Worm (Caenorhabditis elegans): ENCODE data around the gene srg-58.

Gene srg-58

DNA sequence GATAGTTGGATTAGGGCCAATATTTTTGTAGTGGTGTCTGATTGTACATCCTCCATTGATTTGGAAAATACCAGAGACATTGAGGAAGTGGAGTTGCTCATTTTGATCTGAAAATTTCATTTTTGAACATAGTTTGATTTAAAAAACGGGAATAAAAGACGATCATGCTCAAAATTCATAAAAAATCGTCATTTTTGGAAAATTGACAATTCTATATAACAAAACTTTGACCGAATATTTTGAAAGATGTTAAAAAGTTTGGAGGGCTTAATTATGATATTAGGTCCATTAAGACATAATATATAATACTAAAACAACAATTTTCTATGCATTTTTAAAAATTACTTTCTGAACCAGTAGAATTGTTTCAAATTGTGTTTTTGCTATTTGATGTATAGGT is at the start of gene srg-58:
TSS of gene srg-58 (minus strand) at position 101 of the 400 bp plus-strand sequence.
- TF ChIP-seq hmg-4 (GFP tag; optimal IDR thresholded peaks at IDR 0.05) (no peak), pes-1 (GFP tag; IDR thresholded peaks at IDR 0.05) (no peak), ceh-36 (tag; optimal IDR thresholded peaks at IDR 0.05) (no peak), tbx-11 (GFP tag; IDR thresholded peaks at IDR 0.05) (no peak), aly-1 (tag; optimal IDR thresholded peaks at IDR 0.05) (no peak), B0310.2 (tag; optimal IDR thresholded peaks at IDR 0.05) (no peak), hnd-1 (tag; optimal IDR thresholded peaks at IDR 0.05) (no peak), ceh-13 (GFP tag; optimal IDR thresholded peaks at IDR 0.05) (no peak), scrt-1 (GFP tag; IDR thresholded peaks at IDR 0.05) (no peak), F13C5.2 (tag; optimal IDR thresholded peaks at IDR 0.05) (no peak), hmbx-1 (tag; optimal IDR thresholded peaks at IDR 0.05) (no peak), ama-1 (optimal IDR thresholded peaks at IDR 0.05) (no peak)

DNA sequence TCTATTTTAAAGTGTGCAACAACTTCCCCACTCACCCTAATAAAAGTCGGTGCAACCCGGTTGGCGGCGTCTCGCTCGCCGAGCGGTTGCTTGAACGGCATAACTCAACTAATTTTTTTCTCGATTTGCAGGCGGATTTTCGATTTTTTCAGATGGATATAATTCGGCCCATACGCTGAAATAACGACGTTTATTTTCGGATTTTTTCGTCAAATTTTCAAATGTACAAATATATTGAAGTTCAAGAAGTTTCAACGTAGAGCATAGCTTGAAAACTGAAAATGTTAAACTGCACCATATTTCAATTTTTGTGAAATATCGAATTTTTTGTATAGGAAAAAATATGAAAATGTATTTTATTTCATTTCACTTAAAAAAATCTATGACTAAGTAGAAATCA is 48.4 kb upstream of the srg-58 start, which contains the start of gene ketn-1:
TSS of gene ketn-1 (minus strand) at position 101 of the 400 bp plus-strand sequence.
- no peak for TF ChIP-seq tra-4 (tag; optimal IDR thresholded peaks at IDR 0.05)
- TF ChIP-seq tbx-37 (GFP tag; conservative IDR thresholded peaks at IDR 0.05), result no peak
- TF ChIP-seq ama-1 (optimal IDR thresholded peaks at IDR 0.05), result no peak

DNA sequence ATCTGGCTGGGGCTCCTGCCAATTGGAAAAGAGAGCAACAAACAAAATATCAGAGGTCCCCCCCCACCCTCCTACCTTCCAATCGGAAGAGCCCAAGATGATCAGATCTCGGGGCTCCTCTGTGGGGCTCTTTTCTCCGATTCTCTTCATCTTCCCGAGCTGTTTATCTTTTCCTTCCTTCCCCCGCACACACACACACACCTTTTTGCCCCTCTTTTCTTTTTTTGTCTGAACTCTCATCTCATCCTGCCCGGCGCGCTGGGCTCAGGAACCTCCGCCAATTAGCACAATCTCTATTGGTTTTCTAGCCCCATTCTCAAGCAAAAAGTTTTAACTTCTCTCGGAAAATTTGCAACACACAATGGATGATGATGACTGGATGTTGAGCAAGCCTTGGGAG is 43.9 kb upstream of the srg-58 start:
- no peak for TF ChIP-seq tra-4 (tag; optimal IDR thresholded peaks at IDR 0.05)
- no peak for TF ChIP-seq hmg-4 (GFP tag; optimal IDR thresholded peaks at IDR 0.05)
- TF ChIP-seq ceh-13 (GFP tag; optimal IDR thresholded peaks at IDR 0.05), result no peak
- no peak for TF ChIP-seq F13C5.2 (tag; optimal IDR thresholded peaks at IDR 0.05)
- no peak for TF ChIP-seq ceh-36 (tag; optimal IDR thresholded peaks at IDR 0.05)
- no peak for TF ChIP-seq B0310.2 (tag; optimal IDR thresholded peaks at IDR 0.05)
- no peak for TF ChIP-seq hmbx-1 (tag; optimal IDR thresholded peaks at IDR 0.05)
- no peak for TF ChIP-seq ets-7 (tag; optimal IDR thresholded peaks at IDR 0.05)
- TF ChIP-seq scrt-1 (GFP tag; IDR thresholded peaks at IDR 0.05), result no peak
- TF ChIP-seq flt-1 (GFP tag; IDR thresholded peaks at IDR 0.05), result no peak
- TF ChIP-seq ama-1 (optimal IDR thresholded peaks at IDR 0.05), result no peak
- no peak for TF ChIP-seq hnd-1 (tag; optimal IDR thresholded peaks at IDR 0.05)
- no peak for TF ChIP-seq pes-1 (GFP tag; IDR thresholded peaks at IDR 0.05)
- no peak for TF ChIP-seq sea-1 (GFP tag; conservative IDR thresholded peaks at IDR 0.05)
- no peak for TF ChIP-seq tbx-11 (GFP tag; IDR thresholded peaks at IDR 0.05)
- no peak for TF ChIP-seq aly-1 (tag; optimal IDR thresholded peaks at IDR 0.05)
- TF ChIP-seq tbx-37 (GFP tag; conservative IDR thresholded peaks at IDR 0.05), result no peak

DNA sequence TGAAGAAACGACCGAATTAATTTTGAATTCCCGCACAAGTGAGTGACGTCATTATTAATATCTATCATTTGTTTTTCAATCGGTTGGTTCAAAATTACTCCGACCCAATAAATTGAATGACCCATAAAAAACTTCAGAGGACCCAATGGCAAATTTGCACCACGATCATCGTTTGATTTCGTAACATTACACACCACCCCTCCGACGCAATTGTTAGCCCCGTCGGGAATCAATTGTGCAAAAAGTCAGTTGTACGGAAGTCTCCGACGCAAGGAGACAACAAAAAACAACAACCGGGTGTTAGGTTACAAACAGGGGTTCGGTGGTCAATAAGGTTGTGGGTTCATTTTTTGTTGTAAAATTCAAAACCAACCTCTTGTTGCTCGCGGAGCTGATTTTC is 42.6 kb upstream of the srg-58 start:
- no peak for TF ChIP-seq ets-7 (tag; optimal IDR thresholded peaks at IDR 0.05)
- no peak for TF ChIP-seq hnd-1 (tag; optimal IDR thresholded peaks at IDR 0.05)
- TF ChIP-seq scrt-1 (GFP tag; IDR thresholded peaks at IDR 0.05), result no peak
- TF ChIP-seq flt-1 (GFP tag; IDR thresholded peaks at IDR 0.05), result no peak
- no peak for TF ChIP-seq tbx-37 (GFP tag; conservative IDR thresholded peaks at IDR 0.05)
- TF ChIP-seq sea-1 (GFP tag; conservative IDR thresholded peaks at IDR 0.05), result no peak
- no peak for TF ChIP-seq hmbx-1 (tag; optimal IDR thresholded peaks at IDR 0.05)

DNA sequence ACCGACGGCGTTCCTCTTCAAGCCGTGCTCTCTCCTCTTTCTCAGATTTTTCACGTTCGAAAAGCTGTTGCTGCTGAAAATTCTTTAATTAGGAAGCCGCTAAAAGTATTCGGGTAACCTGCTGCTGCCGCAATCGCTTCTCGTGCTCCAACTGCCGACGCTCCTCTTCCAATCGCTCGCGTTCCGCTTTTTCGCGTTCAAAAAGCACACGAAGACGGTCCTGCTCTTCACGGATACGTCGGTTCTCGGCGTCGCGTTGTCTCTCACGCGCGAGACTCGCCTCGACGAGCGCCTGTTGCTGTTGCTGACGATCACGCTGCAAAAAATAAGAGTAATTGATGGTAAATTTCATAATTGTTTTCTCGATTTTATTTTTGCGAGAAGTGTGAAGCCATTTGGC is 41.3 kb upstream of the srg-58 start:
- TF ChIP-seq flt-1 (GFP tag; IDR thresholded peaks at IDR 0.05) (no peak), tbx-11 (GFP tag; IDR thresholded peaks at IDR 0.05) (no peak), scrt-1 (GFP tag; IDR thresholded peaks at IDR 0.05) (no peak), ets-7 (tag; optimal IDR thresholded peaks at IDR 0.05) (no peak), hmg-4 (GFP tag; optimal IDR thresholded peaks at IDR 0.05) (no peak), ceh-13 (GFP tag; optimal IDR thresholded peaks at IDR 0.05) (no peak), ama-1 (optimal IDR thresholded peaks at IDR 0.05) (no peak), F13C5.2 (tag; optimal IDR thresholded peaks at IDR 0.05) (no peak), aly-1 (tag; optimal IDR thresholded peaks at IDR 0.05) (no peak), tra-4 (tag; optimal IDR thresholded peaks at IDR 0.05) (no peak)

DNA sequence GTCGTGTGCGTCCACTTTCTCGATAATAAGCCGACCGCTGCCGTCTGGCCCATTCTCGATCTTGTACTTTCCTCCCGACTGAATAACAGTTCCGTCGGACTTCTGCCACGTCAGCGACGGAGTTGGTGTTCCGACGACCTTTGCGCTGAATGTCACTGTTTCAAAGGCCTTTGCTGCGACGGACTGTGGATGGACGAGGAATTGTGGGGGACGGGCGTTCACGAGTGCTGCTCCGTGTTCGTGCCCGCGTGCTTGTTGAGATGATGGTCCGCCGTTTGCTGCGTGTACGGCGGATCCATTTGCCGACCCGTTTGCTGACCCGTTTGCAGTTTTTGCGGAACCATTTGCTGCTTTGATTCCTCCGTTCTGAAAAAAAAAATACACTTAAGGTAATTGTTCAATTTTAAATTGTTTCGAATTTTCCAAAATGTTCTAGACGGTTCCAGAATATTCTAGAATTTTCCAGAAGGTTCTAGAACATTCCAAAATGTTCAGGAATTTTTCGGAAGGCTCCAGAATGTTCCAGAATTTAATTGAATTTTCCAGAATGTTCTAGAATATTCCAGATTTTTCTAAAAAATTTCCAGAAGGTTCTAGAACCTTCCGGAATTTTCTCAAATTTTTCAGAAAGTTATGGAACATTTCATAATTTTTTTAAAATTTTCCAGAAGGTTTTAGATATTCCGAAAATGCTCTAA is 40.0 kb upstream of the srg-58 start:
- TF ChIP-seq sea-1 (GFP tag; conservative IDR thresholded peaks at IDR 0.05) (no peak), scrt-1 (GFP tag; IDR thresholded peaks at IDR 0.05) (no peak), F13C5.2 (tag; optimal IDR thresholded peaks at IDR 0.05) (no peak), tra-4 (tag; optimal IDR thresholded peaks at IDR 0.05) (no peak), tbx-11 (GFP tag; IDR thresholded peaks at IDR 0.05) (no peak), flt-1 (GFP tag; IDR thresholded peaks at IDR 0.05) (no peak), ama-1 (optimal IDR thresholded peaks at IDR 0.05) (no peak), hnd-1 (tag; optimal IDR thresholded peaks at IDR 0.05) (no peak), B0310.2 (tag; optimal IDR thresholded peaks at IDR 0.05) (no peak), ets-7 (tag; optimal IDR thresholded peaks at IDR 0.05) (no peak)

DNA sequence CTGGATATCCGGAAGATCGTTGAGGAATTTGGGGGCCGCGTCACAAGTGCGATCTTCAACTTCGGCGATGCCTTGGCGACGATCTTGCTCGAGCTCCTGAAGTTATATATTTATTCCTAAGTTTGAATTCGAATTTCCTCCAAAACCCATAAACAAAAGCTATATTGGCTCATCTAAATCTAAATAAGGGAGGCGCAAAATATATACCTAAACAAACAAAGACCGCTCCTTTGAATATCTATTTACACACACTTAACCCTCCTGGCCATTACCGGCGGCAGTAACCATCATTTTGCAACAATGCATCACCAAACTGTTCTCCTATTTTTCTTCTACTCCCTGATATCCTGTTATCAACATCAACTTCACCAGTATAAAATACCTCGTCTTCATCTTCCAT is 36.6 kb upstream of the srg-58 start, which contains the start of gene F54E2.2:
TSS of gene F54E2.2 (plus strand) at position 301 of the 400 bp plus-strand sequence.
- TF ChIP-seq flt-1 (GFP tag; IDR thresholded peaks at IDR 0.05) (no peak), sea-1 (GFP tag; conservative IDR thresholded peaks at IDR 0.05) (no peak), pes-1 (GFP tag; IDR thresholded peaks at IDR 0.05) (no peak), tbx-11 (GFP tag; IDR thresholded peaks at IDR 0.05) (no peak), ceh-13 (GFP tag; optimal IDR thresholded peaks at IDR 0.05) (no peak), hnd-1 (tag; optimal IDR thresholded peaks at IDR 0.05) (no peak), scrt-1 (GFP tag; IDR thresholded peaks at IDR 0.05) (no peak), B0310.2 (tag; optimal IDR thresholded peaks at IDR 0.05) (no peak), hmbx-1 (tag; optimal IDR thresholded peaks at IDR 0.05) (no peak), tbx-37 (GFP tag; conservative IDR thresholded peaks at IDR 0.05) (no peak), aly-1 (tag; optimal IDR thresholded peaks at IDR 0.05) (no peak), ceh-36 (tag; optimal IDR thresholded peaks at IDR 0.05) (no peak), hmg-4 (GFP tag; optimal IDR thresholded peaks at IDR 0.05) (no peak)

DNA sequence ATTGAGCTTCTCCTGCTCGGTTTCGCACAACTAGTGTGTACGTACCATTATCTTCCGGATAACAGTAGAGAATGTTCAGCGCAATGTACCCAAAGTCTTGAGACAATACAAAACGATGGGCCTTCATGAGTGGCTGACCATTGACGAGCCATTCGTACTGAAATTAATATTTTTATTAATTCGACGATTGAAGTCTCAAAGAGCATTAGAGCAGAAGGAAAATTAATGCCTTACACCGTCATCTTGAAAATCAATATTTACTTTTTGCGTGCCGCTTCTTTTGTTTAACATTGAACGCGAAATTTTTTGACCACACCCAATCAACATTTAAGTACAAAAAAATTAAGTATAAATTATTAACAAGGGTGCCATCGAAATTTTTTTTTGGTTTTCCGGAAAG is 33.6 kb upstream of the srg-58 start:
- TF ChIP-seq hmg-4 (GFP tag; optimal IDR thresholded peaks at IDR 0.05) (no peak), B0310.2 (tag; optimal IDR thresholded peaks at IDR 0.05) (no peak), hmbx-1 (tag; optimal IDR thresholded peaks at IDR 0.05) (no peak), ceh-36 (tag; optimal IDR thresholded peaks at IDR 0.05) (no peak), sea-1 (GFP tag; conservative IDR thresholded peaks at IDR 0.05) (no peak), aly-1 (tag; optimal IDR thresholded peaks at IDR 0.05) (no peak), ama-1 (optimal IDR thresholded peaks at IDR 0.05) (no peak), ets-7 (tag; optimal IDR thresholded peaks at IDR 0.05) (no peak), ceh-13 (GFP tag; optimal IDR thresholded peaks at IDR 0.05) (no peak), scrt-1 (GFP tag; IDR thresholded peaks at IDR 0.05) (no peak), pes-1 (GFP tag; IDR thresholded peaks at IDR 0.05) (no peak)

All from whole organism, early embryonic.